Worm (Caenorhabditis elegans) whole organism, young adult: ENCODE measurements around the gene pho-6.

Source experiments
- ceh-40 ChIP-seq: fragments of 200-800 bp; sonication (Bioruptor generic); IDR thresholded peaks from 2 replicates; pipeline ENCODE4 v1.3.6; 2022; ENCODE audit warnings: missing genetic modification characterization, missing compliant biosample characterization
- nfya-1 ChIP-seq: sonication (generic microtip); optimal IDR thresholded peaks from 2 replicates; lab custom pipeline; 2017; ENCODE audit warnings: antibody characterized with exemption, missing compliant biosample characterization, missing genetic modification characterization, borderline replicate concordance; ENCODE audit not compliant: insufficient read depth

ce11 chrV:8434400-8434827, 40.2 kb upstream of the pho-6 start:
- TF ChIP-seq nfya-1 (tag; lab: Kevin White, UChicago) (no peak), ceh-40 (no peak)
